Worm (Caenorhabditis elegans): ENCODE measurements around the gene Y59A8B.25.
"Not testable (repeated sequence)": the region's sequence is repeated elsewhere in the genome, so short reads cannot be mapped to it uniquely, and the experiment has no call there.

Y59A8B.25 gene

ce11 chrV:18066257-18066783, 11.1 kb upstream of the Y59A8B.25 start, which contains the start of gene Y59A8B.8:
TSS of gene Y59A8B.8 (minus strand) at chrV:18066307.
- TF ChIP-seq flt-1 (GFP tag; IDR thresholded peaks at IDR 0.05) (no peak), cog-1 (tag; optimal IDR thresholded peaks at IDR 0.05) (no peak), T22C8.4 (GFP tag; IDR thresholded peaks at IDR 0.05) (no peak), ref-1 (GFP tag; conservative IDR thresholded peaks at IDR 0.05) (no peak), ztf-29 (GFP tag; IDR thresholded peaks at IDR 0.05) (no peak), tab-1 (GFP tag; IDR thresholded peaks at IDR 0.05) (no peak), ztf-23 (GFP tag; IDR thresholded peaks at IDR 0.05) (no peak), med-1 (GFP tag; optimal IDR thresholded peaks at IDR 0.05; ENCODE audit: insufficient read depth) (no peak), klf-2 (GFP tag; conservative IDR thresholded peaks at IDR 0.05) (no peak)

- TF ChIP-seq flt-1 (GFP tag; IDR thresholded peaks at IDR 0.05): no peak
- TF ChIP-seq ztf-23 (GFP tag; IDR thresholded peaks at IDR 0.05): no peak
- TF ChIP-seq klf-2 (GFP tag; conservative IDR thresholded peaks at IDR 0.05): no peak
- no peak for TF ChIP-seq T22C8.4 (GFP tag; IDR thresholded peaks at IDR 0.05)
- TF ChIP-seq ztf-29 (GFP tag; IDR thresholded peaks at IDR 0.05): no peak
- TF ChIP-seq tab-1 (GFP tag; IDR thresholded peaks at IDR 0.05): no peak
- TF ChIP-seq ref-1 (GFP tag; conservative IDR thresholded peaks at IDR 0.05): no peak
- no peak for TF ChIP-seq med-1 (GFP tag; optimal IDR thresholded peaks at IDR 0.05; ENCODE audit: insufficient read depth)
- no peak for TF ChIP-seq cog-1 (tag; optimal IDR thresholded peaks at IDR 0.05)
Measured at ce11 chrV:18043271-18043670, 11.9 kb downstream of the Y59A8B.25 start, which contains the start of gene ebp-1. TSS of gene ebp-1 (plus strand) at chrV:18043571.

DNA sequence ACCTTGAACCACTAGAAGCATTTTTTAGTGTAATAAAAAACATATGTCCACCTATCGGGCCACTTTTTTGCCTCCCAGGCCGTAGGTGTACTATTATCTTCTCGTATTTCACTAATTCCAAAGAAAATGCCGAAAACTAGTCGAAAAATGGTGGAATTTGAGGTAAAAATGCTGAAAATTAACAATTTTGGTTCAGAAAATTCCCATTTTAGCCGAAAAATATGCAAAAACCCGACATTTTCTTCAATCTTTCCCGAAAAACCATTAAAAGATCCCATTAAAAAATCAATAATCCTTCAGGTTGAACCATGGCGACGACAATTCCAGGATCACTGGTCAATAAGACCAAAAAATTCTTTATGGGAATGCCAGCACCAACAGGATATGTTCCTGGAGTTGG, 33.0 kb downstream of the Y59A8B.25 start, which contains the start of gene prp-6:
Gene prp-6 (plus strand): TSS at position 301 of the 400 bp plus-strand sequence.
- TF ChIP-seq flt-1 (GFP tag; IDR thresholded peaks at IDR 0.05) (no peak), ztf-23 (GFP tag; IDR thresholded peaks at IDR 0.05) (no peak), T22C8.4 (GFP tag; IDR thresholded peaks at IDR 0.05) (no peak), ztf-29 (GFP tag; IDR thresholded peaks at IDR 0.05) (no peak), ref-1 (GFP tag; conservative IDR thresholded peaks at IDR 0.05) (no peak)

- no peak for TF ChIP-seq flt-1 (GFP tag; IDR thresholded peaks at IDR 0.05)
- no peak for TF ChIP-seq ztf-29 (GFP tag; IDR thresholded peaks at IDR 0.05)
- no peak for TF ChIP-seq ztf-23 (GFP tag; IDR thresholded peaks at IDR 0.05)
- TF ChIP-seq tab-1 (GFP tag; IDR thresholded peaks at IDR 0.05): no peak
- no peak for TF ChIP-seq klf-2 (GFP tag; conservative IDR thresholded peaks at IDR 0.05)
- no peak for TF ChIP-seq ref-1 (GFP tag; conservative IDR thresholded peaks at IDR 0.05)
- no peak for TF ChIP-seq med-1 (GFP tag; optimal IDR thresholded peaks at IDR 0.05; ENCODE audit: insufficient read depth)
- no peak for TF ChIP-seq cog-1 (tag; optimal IDR thresholded peaks at IDR 0.05)
- TF ChIP-seq T22C8.4 (GFP tag; IDR thresholded peaks at IDR 0.05): no peak
Measured at ce11 chrV:18021464-18021863, 33.7 kb downstream of the Y59A8B.25 start.

- no peak for TF ChIP-seq klf-2 (GFP tag; conservative IDR thresholded peaks at IDR 0.05)
- no peak for TF ChIP-seq ref-1 (GFP tag; conservative IDR thresholded peaks at IDR 0.05)
- no peak for TF ChIP-seq med-1 (GFP tag; optimal IDR thresholded peaks at IDR 0.05; ENCODE audit: insufficient read depth)
- no peak for TF ChIP-seq flt-1 (GFP tag; IDR thresholded peaks at IDR 0.05)
- TF ChIP-seq tab-1 (GFP tag; IDR thresholded peaks at IDR 0.05): no peak
- TF ChIP-seq ztf-23 (GFP tag; IDR thresholded peaks at IDR 0.05): no peak
- no peak for TF ChIP-seq cog-1 (tag; optimal IDR thresholded peaks at IDR 0.05)
- TF ChIP-seq T22C8.4 (GFP tag; IDR thresholded peaks at IDR 0.05): no peak
- no peak for TF ChIP-seq ztf-29 (GFP tag; IDR thresholded peaks at IDR 0.05)
Measured at ce11 chrV:18017226-18017625, 38.0 kb downstream of the Y59A8B.25 start, which contains the start of gene srh-134. TSS of gene srh-134 (minus strand) at chrV:18017326.

DNA sequence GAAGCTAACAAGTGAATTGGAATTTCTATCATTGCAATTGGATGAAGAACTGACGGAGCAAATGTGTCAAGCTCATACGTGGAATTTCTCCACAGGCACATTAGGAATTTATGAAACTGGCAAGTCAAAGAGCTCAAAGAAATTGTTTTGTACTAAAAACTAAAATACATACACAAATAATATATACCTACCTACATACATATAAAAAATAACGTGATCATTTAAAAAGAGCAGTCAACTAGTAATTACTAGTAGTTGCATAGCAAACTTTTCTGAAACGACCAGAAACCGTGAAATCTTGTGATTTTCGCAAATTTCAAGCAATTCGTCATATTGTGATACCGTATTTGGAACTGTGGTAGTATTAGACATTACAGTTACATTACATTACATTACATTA, 41.1 kb downstream of the Y59A8B.25 start, which contains the start of gene srh-133:
Gene srh-133 (minus strand): TSS at position 101 of the 400 bp plus-strand sequence.
- no peak for TF ChIP-seq cog-1 (tag; optimal IDR thresholded peaks at IDR 0.05)
- no peak for TF ChIP-seq flt-1 (GFP tag; IDR thresholded peaks at IDR 0.05)
- no peak for TF ChIP-seq med-1 (GFP tag; optimal IDR thresholded peaks at IDR 0.05; ENCODE audit: insufficient read depth)
- TF ChIP-seq T22C8.4 (GFP tag; IDR thresholded peaks at IDR 0.05): no peak
- no peak for TF ChIP-seq ztf-29 (GFP tag; IDR thresholded peaks at IDR 0.05)
- no peak for TF ChIP-seq ref-1 (GFP tag; conservative IDR thresholded peaks at IDR 0.05)
- TF ChIP-seq tab-1 (GFP tag; IDR thresholded peaks at IDR 0.05): no peak

- not testable (repeated sequence) for TF ChIP-seq T22C8.4 (GFP tag; IDR thresholded peaks at IDR 0.05); ztf-23 (GFP tag; IDR thresholded peaks at IDR 0.05); med-1 (GFP tag; optimal IDR thresholded peaks at IDR 0.05; ENCODE audit: insufficient read depth)
Measured at ce11 chrV:18010737-18011136, 44.5 kb downstream of the Y59A8B.25 start, which contains the start of gene Y59A8B.26. TSS of gene Y59A8B.26 (minus strand) at chrV:18010837.

DNA sequence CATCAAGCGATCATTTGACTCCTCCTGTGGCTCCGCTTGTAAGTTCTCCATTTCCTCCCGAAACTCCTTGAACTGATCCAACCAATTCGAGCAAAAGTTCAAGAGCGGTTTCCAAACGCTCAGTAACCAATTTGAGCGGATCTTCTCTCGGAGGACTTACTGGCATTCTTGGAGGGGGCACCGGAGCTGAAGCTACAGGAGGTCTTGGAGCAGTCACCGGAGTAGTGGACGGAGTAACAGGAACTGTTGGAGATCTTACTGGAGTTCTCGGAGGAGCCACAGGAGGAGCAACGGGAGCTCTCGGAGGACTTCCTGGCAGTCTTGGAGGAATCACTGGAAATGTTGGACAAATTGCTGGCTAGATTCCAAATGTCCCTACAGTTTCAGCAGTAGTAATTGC, 46.5 kb downstream of the Y59A8B.25 start:
- TF ChIP-seq klf-2 (GFP tag; conservative IDR thresholded peaks at IDR 0.05) (no peak), T22C8.4 (GFP tag; IDR thresholded peaks at IDR 0.05) (no peak), ztf-29 (GFP tag; IDR thresholded peaks at IDR 0.05) (no peak), tab-1 (GFP tag; IDR thresholded peaks at IDR 0.05) (no peak), ref-1 (GFP tag; conservative IDR thresholded peaks at IDR 0.05) (no peak)

ce11 chrV:18006930-18007329, 48.3 kb downstream of the Y59A8B.25 start, which contains the start of gene Y59A8B.19:
TSS of gene Y59A8B.19 (plus strand) at chrV:18007230.
- TF ChIP-seq ztf-29, flt-1, ztf-23 (GFP tag; IDR thresholded peaks at IDR 0.05): not testable (repeated sequence)

DNA sequence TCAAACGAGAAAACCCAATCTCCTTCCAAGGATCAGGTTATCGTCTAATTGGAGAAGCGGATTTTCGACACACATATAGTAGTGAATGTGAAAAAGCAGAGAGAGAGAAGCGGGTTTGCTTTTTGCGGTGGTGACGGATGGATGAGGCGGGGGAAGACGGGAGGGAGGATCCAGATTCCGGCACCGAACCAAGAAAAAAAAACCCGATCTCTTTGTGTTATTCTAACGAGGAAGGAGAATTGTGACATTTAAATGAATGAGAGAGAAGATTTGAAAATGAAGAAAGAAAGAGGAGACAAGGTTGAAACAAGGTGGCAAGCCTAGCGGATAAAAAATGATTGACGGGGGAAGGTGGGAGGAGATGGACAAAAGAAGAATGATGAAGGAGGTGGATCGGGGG, 51.3 kb downstream of the Y59A8B.25 start:
- TF ChIP-seq klf-2 (GFP tag; conservative IDR thresholded peaks at IDR 0.05): no peak
- no peak for TF ChIP-seq cog-1 (tag; optimal IDR thresholded peaks at IDR 0.05)
- no peak for TF ChIP-seq tab-1 (GFP tag; IDR thresholded peaks at IDR 0.05)
- no peak for TF ChIP-seq flt-1 (GFP tag; IDR thresholded peaks at IDR 0.05)
- TF ChIP-seq ztf-29 (GFP tag; IDR thresholded peaks at IDR 0.05): no peak
- TF ChIP-seq ref-1 (GFP tag; conservative IDR thresholded peaks at IDR 0.05): no peak
- TF ChIP-seq T22C8.4 (GFP tag; IDR thresholded peaks at IDR 0.05): no peak
- TF ChIP-seq med-1 (GFP tag; optimal IDR thresholded peaks at IDR 0.05; ENCODE audit: insufficient read depth): no peak
- TF ChIP-seq ztf-23 (GFP tag; IDR thresholded peaks at IDR 0.05): no peak
